Fruit fly (Drosophila melanogaster): ENCODE measurements around the gene Hexo1.
A peak's percentile ranks its signal among the peaks of the same experiment; 100 is the strongest.

- TF ChIP-seq salr (GFP tag; optimal IDR thresholded peaks at IDR 0.05): no peak
- no peak for TF ChIP-seq OdsH (GFP tag; optimal IDR thresholded peaks at IDR 0.05)
- TF ChIP-seq CG6808 (GFP tag; optimal IDR thresholded peaks at IDR 0.05): no peak
- TF ChIP-seq Hr38 (GFP tag; optimal IDR thresholded peaks at IDR 0.05): no peak
- TF ChIP-seq Eip78C (GFP tag): no peak
- TF ChIP-seq fkh (GFP tag; optimal IDR thresholded peaks at IDR 0.05): no peak
- no peak for TF ChIP-seq Hr39 (GFP tag; optimal IDR thresholded peaks at IDR 0.05)
- no peak for TF ChIP-seq CG8119 (GFP tag; IDR thresholded peaks at IDR 0.05)
- TF ChIP-seq Gug (GFP tag; IDR thresholded peaks at IDR 0.05): no peak
- TF ChIP-seq CG6854 (GFP tag; optimal IDR thresholded peaks at IDR 0.05): no peak
- TF ChIP-seq CG6163 (GFP tag; IDR thresholded peaks at IDR 0.05): peak; percentile 53
- TF ChIP-seq CG34406 (GFP tag; optimal IDR thresholded peaks at IDR 0.05): no peak
These were observed 36.1 kb upstream of the Hexo1 start for dm6 chr3L:4252121-4252861.

Measured in whole organism, prepupa.